Fruit fly (Drosophila melanogaster): ENCODE data around the gene CG13907.

Gene CG13907

DNA sequence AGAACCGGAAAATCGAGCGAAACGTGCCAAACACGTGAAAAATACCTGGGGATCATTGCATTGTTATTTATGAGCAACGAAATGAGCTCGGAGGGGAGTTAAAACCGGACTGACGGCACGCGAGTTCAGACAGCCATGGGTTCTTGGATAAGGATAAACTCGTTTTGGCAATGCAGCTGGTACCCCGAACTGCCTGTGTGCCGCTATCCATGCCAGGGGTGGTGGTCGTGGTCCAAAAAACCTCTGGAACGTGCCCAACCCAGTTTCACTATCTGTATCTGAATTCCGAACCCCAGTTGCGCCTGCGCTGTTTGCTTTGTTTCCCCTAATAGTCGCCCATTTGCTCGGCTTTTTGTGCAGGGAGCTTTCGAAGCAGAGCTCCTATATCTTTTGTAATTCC lies 17.5 kb upstream of the CG13907 start (continued):
- no peak for TF ChIP-seq CG6689 (GFP tag; IDR thresholded peaks at IDR 0.05)
- TF ChIP-seq sna (GFP tag; IDR thresholded peaks at IDR 0.05; ENCODE audit: partially characterized antibody): no peak
- no peak for TF ChIP-seq CG10979 (tag; optimal IDR thresholded peaks at IDR 0.05)
- no peak for TF ChIP-seq Sox100B (GFP tag; optimal IDR thresholded peaks at IDR 0.05)
- TF ChIP-seq ham (GFP tag; IDR thresholded peaks at IDR 0.05): no peak
- no peak for TF ChIP-seq so (GFP tag; IDR thresholded peaks at IDR 0.05)
- no peak for TF ChIP-seq CG13775 (GFP tag; optimal IDR thresholded peaks at IDR 0.05)
- TF ChIP-seq CG4617 (GFP tag; optimal IDR thresholded peaks at IDR 0.05; ENCODE audit: borderline replicate concordance): no peak
- TF ChIP-seq bbx (GFP tag; IDR thresholded peaks at IDR 0.05; ENCODE audit: partially characterized antibody): peak; percentile 36; the same call in 1 of the 2 replicates
- no peak for TF ChIP-seq CG2129 (GFP tag; IDR thresholded peaks at IDR 0.05; ENCODE audit: partially characterized antibody)
- TF ChIP-seq en (GFP tag; optimal IDR thresholded peaks at IDR 0.05): no peak
- TF ChIP-seq jigr1 (GFP tag; IDR thresholded peaks at IDR 0.05): no peak
- TF ChIP-seq Hmx (GFP tag; optimal IDR thresholded peaks at IDR 0.05): no peak
- no peak for TF ChIP-seq CG17359 (tag; optimal IDR thresholded peaks at IDR 0.05)
- TF ChIP-seq mld (GFP tag; IDR thresholded peaks at IDR 0.05; ENCODE audit: partially characterized antibody): peak; percentile 57; the same call in 1 of the 3 replicates
- TF ChIP-seq Dip2 (GFP tag; IDR thresholded peaks at IDR 0.05): no peak
- TF ChIP-seq YL-1 (GFP tag; optimal IDR thresholded peaks at IDR 0.05): no peak
- TF ChIP-seq Sry-β (GFP tag; optimal IDR thresholded peaks at IDR 0.05): no peak
- TF ChIP-seq CG3065 (GFP tag; optimal IDR thresholded peaks at IDR 0.05): no peak
- no peak for TF ChIP-seq CG3281 (GFP tag; optimal IDR thresholded peaks at IDR 0.05)
- TF ChIP-seq Usf (GFP tag; optimal IDR thresholded peaks at IDR 0.05): no peak
- TF ChIP-seq pros (GFP tag; optimal IDR thresholded peaks at IDR 0.05): peak; percentile 61
- no peak for TF ChIP-seq Atf-2 (GFP tag; optimal IDR thresholded peaks at IDR 0.05)
- TF ChIP-seq dpn (GFP tag; optimal IDR thresholded peaks at IDR 0.05): no peak
- no peak for TF ChIP-seq CG7357 (GFP tag; IDR thresholded peaks at IDR 0.05)
- TF ChIP-seq nerfin-1 (tag; optimal IDR thresholded peaks at IDR 0.05): peak; percentile 100
- peak; percentile 33 for TF ChIP-seq kni (GFP tag; optimal IDR thresholded peaks at IDR 0.05)
- no peak for TF ChIP-seq tin (GFP tag; optimal IDR thresholded peaks at IDR 0.05)
- TF ChIP-seq cad (GFP tag; optimal IDR thresholded peaks at IDR 0.05): no peak
- TF ChIP-seq CG17385 (GFP tag; optimal IDR thresholded peaks at IDR 0.05): no peak
- no peak for TF ChIP-seq CG3838 (GFP tag; optimal IDR thresholded peaks at IDR 0.05)
- TF ChIP-seq Drgx (GFP tag; IDR thresholded peaks at IDR 0.05): no peak
- TF ChIP-seq HLHmδ (GFP tag; optimal IDR thresholded peaks at IDR 0.05): no peak
- no peak for TF ChIP-seq Dek (tag; optimal IDR thresholded peaks at IDR 0.05)
- TF ChIP-seq sd (tag; optimal IDR thresholded peaks at IDR 0.05): peak; percentile 42
- TF ChIP-seq CG17568 (GFP tag; optimal IDR thresholded peaks at IDR 0.05): no peak
- TF ChIP-seq pan (optimal IDR thresholded peaks at IDR 0.05): no peak
- TF ChIP-seq pan (GFP tag; optimal IDR thresholded peaks at IDR 0.05 in 1 of 2, IDR thresholded peaks at IDR 0.05 in 1 of 2): no peak
- peak; percentile 46; the same call in 1 of the 3 replicates for TF ChIP-seq CG6791 (GFP tag; IDR thresholded peaks at IDR 0.05; ENCODE audit: partially characterized antibody)
- peak; percentile 44 for TF ChIP-seq sens (GFP tag)
- peak; percentile 14 for TF ChIP-seq gsb-n (tag; optimal IDR thresholded peaks at IDR 0.05)
- no peak for TF ChIP-seq tgo (GFP tag; IDR thresholded peaks at IDR 0.05)
- TF ChIP-seq dan (GFP tag; IDR thresholded peaks at IDR 0.05): no peak
